Worm (Caenorhabditis elegans): ENCODE results near the gene unc-104.
A peak's percentile ranks its signal among the peaks of the same experiment; 100 is the strongest.

Gene unc-104

DNA sequence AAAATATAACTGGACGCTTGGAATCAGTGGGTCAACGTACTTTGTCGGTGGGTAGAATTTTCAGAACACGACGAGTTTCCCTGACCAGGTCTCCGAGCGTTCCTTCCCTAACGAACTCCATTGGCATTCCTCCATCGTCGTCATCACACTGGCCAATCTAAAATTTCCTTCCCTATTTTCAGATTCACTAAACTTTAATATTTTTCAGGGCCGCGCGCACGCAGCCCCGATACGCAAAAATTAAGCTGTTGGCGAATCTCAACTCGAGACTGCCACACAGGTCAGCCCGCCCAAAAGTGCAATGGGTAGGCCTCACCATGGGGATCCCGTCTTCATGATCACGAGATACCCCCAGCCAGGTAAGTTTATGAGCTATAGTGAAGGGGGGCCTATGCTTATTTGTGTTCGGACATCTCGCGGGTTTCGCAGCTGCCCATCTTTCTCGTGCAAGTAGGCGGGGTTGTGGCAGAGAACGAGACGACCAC is 26.6 kb upstream of the unc-104 start (continued):
- TF ChIP-seq madf-10 (tag; optimal IDR thresholded peaks at IDR 0.05) (peak; percentile 42), ztf-22 (GFP tag; optimal IDR thresholded peaks at IDR 0.05) (peak; percentile 8), ceh-79 (tag; optimal IDR thresholded peaks at IDR 0.05) (peak; percentile 77), madf-6 (GFP tag; IDR thresholded peaks at IDR 0.05) (peak; percentile 88), ceh-91 (GFP tag; IDR thresholded peaks at IDR 0.05) (peak; percentile 73), F57C9.4 (tag; optimal IDR thresholded peaks at IDR 0.05) (no peak), ztf-26 (tag; optimal IDR thresholded peaks at IDR 0.05) (peak; percentile 13), mel-28 (tag; optimal IDR thresholded peaks at IDR 0.05; ENCODE audit: borderline replicate concordance) (peak; percentile 4), dpff-1 (tag; optimal IDR thresholded peaks at IDR 0.05) (peak; percentile 80), unc-130 (GFP tag; optimal IDR thresholded peaks at IDR 0.05) (peak; percentile 85), fkh-3 (tag; optimal IDR thresholded peaks at IDR 0.05) (peak; percentile 80), F22D6.2 (tag; optimal IDR thresholded peaks at IDR 0.05) (no peak), snpc-1.1 (tag; optimal IDR thresholded peaks at IDR 0.05; ENCODE audit: insufficient read depth) (peak; percentile 97), ekl-4 (GFP tag; IDR thresholded peaks at IDR 0.05) (peak; percentile 93), nfya-2 (GFP tag; IDR thresholded peaks at IDR 0.05) (peak; percentile 58; the same call in 1 of the 2 replicates), C17E4.6 (GFP tag; IDR thresholded peaks at IDR 0.05) (peak; percentile 74), hlh-26 (GFP tag; conservative IDR thresholded peaks at IDR 0.05) (no peak), ztf-25 (GFP tag; IDR thresholded peaks at IDR 0.05) (peak; percentile 6; the same call in 1 of the 2 replicates), ceh-27 (GFP tag; optimal IDR thresholded peaks at IDR 0.05) (peak; percentile 40), F37B4.10 (GFP tag; IDR thresholded peaks at IDR 0.05) (no peak), egrh-3 (GFP tag; IDR thresholded peaks at IDR 0.05) (peak; percentile 74), cebp-1 (GFP tag; IDR thresholded peaks at IDR 0.05) (no peak), cebp-1 (tag; optimal IDR thresholded peaks at IDR 0.05) (peak; percentile 62), aptf-3 (GFP tag; IDR thresholded peaks at IDR 0.05) (0 out of 2 replicates have a peak, but pooled peaks have one; percentile 62), Y79H2A.3 (GFP tag; conservative IDR thresholded peaks at IDR 0.05) (0 out of 2 replicates have a peak, but pooled peaks have one; percentile 36), snpc-4 (GFP tag; optimal IDR thresholded peaks at IDR 0.05) (peak; percentile 97), snpc-4 (tag; optimal IDR thresholded peaks at IDR 0.05) (peak; percentile 97 to 99 (median 98)), lir-1 (GFP tag; conservative IDR thresholded peaks at IDR 0.05) (peak; percentile 65), Y53G8AR.9 (GFP tag; conservative IDR thresholded peaks at IDR 0.05) (peak; percentile 75), rec-8 (tag; optimal IDR thresholded peaks at IDR 0.05) (peak in 1 of 2 experiments; percentile 61), dpl-1 (GFP tag; optimal IDR thresholded peaks at IDR 0.05) (no peak), pha-4 (tag; optimal IDR thresholded peaks at IDR 0.05) (no peak)

DNA sequence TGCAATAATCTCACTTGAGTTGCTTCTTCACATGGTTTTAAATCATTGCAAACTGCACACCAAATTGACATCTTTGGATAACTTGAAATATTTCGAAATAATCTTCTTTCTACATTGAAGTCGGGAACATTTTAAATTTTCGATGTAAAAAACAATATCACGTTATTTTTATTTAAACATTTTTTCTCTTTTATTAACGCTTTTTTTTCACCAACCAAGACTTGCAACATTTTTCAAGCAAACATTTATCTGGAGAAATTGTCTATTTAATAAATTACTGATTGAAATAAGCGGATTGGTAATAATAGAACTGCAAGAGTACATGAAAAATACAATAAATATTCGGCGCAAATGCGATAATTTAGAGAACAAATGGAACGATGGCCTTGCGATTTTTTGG is 24.3 kb upstream of the unc-104 start, which contains the start of gene C15F1.5:
Gene C15F1.5, minus strand, starts transcription at position 101 of the 400 bp plus-strand sequence.
- TF ChIP-seq cebp-1 (GFP tag; IDR thresholded peaks at IDR 0.05) (no peak), cebp-1 (tag; optimal IDR thresholded peaks at IDR 0.05) (peak; percentile 19), dpl-1 (GFP tag; optimal IDR thresholded peaks at IDR 0.05) (no peak), pha-4 (tag; optimal IDR thresholded peaks at IDR 0.05) (no peak), xnd-1 (tag; optimal IDR thresholded peaks at IDR 0.05) (no peak)

ce11 chrII:6972185-6972737 is 22.5 kb upstream of the unc-104 start, which contains the start of gene art-1:
Gene art-1 (minus strand): TSS chrII:6972235.
- TF ChIP-seq nfyb-1 (GFP tag; IDR thresholded peaks at IDR 0.05) (peak; percentile 51; the same call in 1 of the 2 replicates), let-607 (tag; optimal IDR thresholded peaks at IDR 0.05) (no peak), nhr-80 (tag; optimal IDR thresholded peaks at IDR 0.05) (peak; percentile 31), ceh-79 (tag; optimal IDR thresholded peaks at IDR 0.05) (no peak), T07F8.4 (tag; optimal IDR thresholded peaks at IDR 0.05) (no peak), nhr-90 (tag; optimal IDR thresholded peaks at IDR 0.05) (no peak), mxl-1 (tag; optimal IDR thresholded peaks at IDR 0.05) (no peak), sea-2 (GFP tag; IDR thresholded peaks at IDR 0.05) (no peak), snpc-1.3 (tag; optimal IDR thresholded peaks at IDR 0.05; ENCODE audit: insufficient read depth) (no peak), mcd-1 (GFP tag; IDR thresholded peaks at IDR 0.05) (no peak), xnd-1 (tag; optimal IDR thresholded peaks at IDR 0.05) (no peak), tbx-9 (tag; optimal IDR thresholded peaks at IDR 0.05; ENCODE audit: borderline replicate concordance) (no peak), ets-4 (GFP tag; optimal IDR thresholded peaks at IDR 0.05) (no peak), pha-4 (tag; optimal IDR thresholded peaks at IDR 0.05) (no peak), ceh-40 (GFP tag; IDR thresholded peaks at IDR 0.05) (no peak), pbrm-1 (GFP tag; IDR thresholded peaks at IDR 0.05) (no peak)
